Worm (Caenorhabditis elegans) whole organism, L4/young adult: ENCODE results near the gene gana-1.

Source experiments
- dao-5 ChIP-seq: sonication (generic microtip); optimal IDR thresholded peaks from 2 replicates; lab custom pipeline; 2016; ENCODE audit warnings: missing genotype, missing genetic modification characterization, moderate library complexity, missing compliant biosample characterization
- him-1 ChIP-seq: sonication (generic microtip); optimal IDR thresholded peaks from 2 replicates; lab custom pipeline; 2016; ENCODE audit warnings: missing genotype, missing genetic modification reagents, missing genetic modification characterization, missing compliant biosample characterization

- TF ChIP-seq him-1 (tag; lab: Kevin White, UChicago) (no peak), dao-5 (tag; lab: Kevin White, UChicago) (no peak)
Measured at ce11 chrV:12117567-12118053, 30.6 kb downstream of the gana-1 start, which contains the start of gene C13C4.8.
